Worm (Caenorhabditis elegans) whole organism, early embryonic: ENCODE measurements around the gene inx-8.

Experiments used
- B0310.2 ChIP-seq: sonication (generic microtip); optimal IDR thresholded peaks from 2 replicates; lab custom pipeline; 2016; ENCODE audit warnings: mild to moderate bottlenecking, missing genetic modification characterization, missing compliant biosample characterization
- F13C5.2 ChIP-seq: sonication (generic microtip); optimal IDR thresholded peaks from 2 replicates; lab custom pipeline; 2017; ENCODE audit warnings: mild to moderate bottlenecking, missing genetic modification characterization, inconsistent platforms, missing compliant biosample characterization
- aly-1 ChIP-seq: sonication (generic microtip); optimal IDR thresholded peaks from 2 replicates; lab custom pipeline; 2016; ENCODE audit warnings: missing genetic modification characterization, missing compliant biosample characterization
- ama-1 ChIP-seq: fragments of 150-350 bp; optimal IDR thresholded peaks from 2 replicates; lab custom pipeline; 2014
- ceh-13 ChIP-seq: fragments of 200-800 bp; sonication (Bioruptor generic); optimal IDR thresholded peaks from 2 replicates; lab custom pipeline; 2018; ENCODE audit warnings: mild to moderate bottlenecking, missing genetic modification characterization, missing compliant biosample characterization
- ceh-36 ChIP-seq: sonication (generic microtip); optimal IDR thresholded peaks from 2 replicates; lab custom pipeline; 2016; ENCODE audit warnings: missing genetic modification characterization, inconsistent platforms, missing compliant biosample characterization
- ets-7 ChIP-seq: sonication (generic microtip); optimal IDR thresholded peaks from 2 replicates; lab custom pipeline; 2016; ENCODE audit warnings: missing genotype, missing genetic modification characterization, missing compliant biosample characterization
- flt-1 ChIP-seq: fragments of 200-800 bp; sonication (Bioruptor generic); IDR thresholded peaks from 2 replicates; pipeline ENCODE4 v1.3.6; 2022; ENCODE audit warnings: missing genetic modification characterization, missing compliant biosample characterization
- hmbx-1 ChIP-seq: sonication (generic microtip); optimal IDR thresholded peaks from 2 replicates; lab custom pipeline; 2016; ENCODE audit warnings: mild to moderate bottlenecking, missing genetic modification characterization, missing compliant biosample characterization
- hmg-4 ChIP-seq: fragments of 200-800 bp; sonication (Bioruptor generic); optimal IDR thresholded peaks from 2 replicates; lab custom pipeline; 2018; ENCODE audit warnings: mild to moderate bottlenecking, missing genetic modification characterization, missing compliant biosample characterization
- hnd-1 ChIP-seq: sonication (generic microtip); optimal IDR thresholded peaks from 2 replicates; lab custom pipeline; 2016; ENCODE audit warnings: missing genetic modification characterization, missing compliant biosample characterization
- pes-1 ChIP-seq: fragments of 200-800 bp; sonication (Bioruptor generic); IDR thresholded peaks from 2 replicates; pipeline ENCODE4 v1.3.6; 2022; ENCODE audit warnings: missing genetic modification reagents, missing genetic modification characterization, missing compliant biosample characterization
- scrt-1 ChIP-seq: fragments of 200-800 bp; sonication (Bioruptor generic); IDR thresholded peaks from 2 replicates; pipeline ENCODE4 v1.3.6; 2022; ENCODE audit warnings: missing genetic modification characterization, missing compliant biosample characterization
- sea-1 ChIP-seq: fragments of 200-800 bp; sonication (Bioruptor generic); conservative IDR thresholded peaks from 2 replicates; pipeline ENCODE4 v1.3.6; 2022; ENCODE audit warnings: missing genetic modification characterization, missing compliant biosample characterization
- tbx-11 ChIP-seq: fragments of 200-800 bp; sonication (Bioruptor generic); IDR thresholded peaks from 2 replicates; pipeline ENCODE4 v1.3.6; 2022; ENCODE audit warnings: missing genetic modification characterization, missing compliant biosample characterization
- tbx-37 ChIP-seq: fragments of 200-800 bp; sonication (Bioruptor generic); conservative IDR thresholded peaks from 2 replicates; pipeline ENCODE4 v1.3.6; 2022; ENCODE audit warnings: missing genetic modification reagents, missing genetic modification characterization, missing compliant biosample characterization
- tra-4 ChIP-seq: sonication (generic microtip); optimal IDR thresholded peaks from 2 replicates; lab custom pipeline; 2017; ENCODE audit warnings: missing genetic modification characterization, missing compliant biosample characterization

The inx-8 gene

DNA sequence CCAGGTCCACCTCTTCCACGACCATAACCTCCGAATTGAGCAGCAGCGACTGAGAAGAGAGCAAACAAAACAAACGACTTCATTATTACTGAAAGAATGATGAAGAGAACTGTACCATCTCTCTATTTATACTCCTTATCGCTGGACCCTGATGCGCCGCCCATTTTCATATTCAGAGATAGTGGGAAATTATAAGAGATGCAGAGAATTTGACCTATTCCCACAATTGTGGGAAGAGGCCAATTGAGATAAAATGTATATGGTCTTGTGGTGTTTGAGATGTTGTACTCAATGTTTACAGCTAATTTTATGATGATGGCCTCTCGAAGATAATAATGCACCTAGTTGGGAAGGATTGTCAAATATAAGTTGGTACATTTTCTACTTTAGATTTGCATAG is 32.7 kb upstream of the inx-8 start, which contains the start of gene ttr-50:
Gene ttr-50 (minus strand): TSS at position 101 of the 400 bp plus-strand sequence.
- no peak for TF ChIP-seq ama-1 (lab: Kevin White, UChicago)
- no peak for TF ChIP-seq ceh-13 (GFP tag; lab: Kevin White, UChicago)
- TF ChIP-seq scrt-1, result no peak
- TF ChIP-seq B0310.2 (tag; lab: Kevin White, UChicago), result no peak
- TF ChIP-seq sea-1 (GFP tag; lab: Robert Waterston, UW), result no peak
- TF ChIP-seq hmbx-1, result no peak
- no peak for TF ChIP-seq flt-1 (GFP tag; lab: Robert Waterston, UW)
- no peak for TF ChIP-seq tbx-37 (GFP tag; lab: Robert Waterston, UW)
- no peak for TF ChIP-seq pes-1 (GFP tag; lab: Robert Waterston, UW)
- no peak for TF ChIP-seq ets-7 (tag; lab: Kevin White, UChicago)
- no peak for TF ChIP-seq ceh-36 (tag; lab: Kevin White, UChicago)
- TF ChIP-seq tbx-11 (GFP tag; lab: Robert Waterston, UW), result no peak
- no peak for TF ChIP-seq aly-1 (tag; lab: Kevin White, UChicago)
- TF ChIP-seq hmg-4 (GFP tag; lab: Kevin White, UChicago), result no peak
- no peak for TF ChIP-seq hnd-1 (tag; lab: Kevin White, UChicago)
- TF ChIP-seq tra-4, result no peak
- no peak for TF ChIP-seq F13C5.2 (tag; lab: Kevin White, UChicago)

DNA sequence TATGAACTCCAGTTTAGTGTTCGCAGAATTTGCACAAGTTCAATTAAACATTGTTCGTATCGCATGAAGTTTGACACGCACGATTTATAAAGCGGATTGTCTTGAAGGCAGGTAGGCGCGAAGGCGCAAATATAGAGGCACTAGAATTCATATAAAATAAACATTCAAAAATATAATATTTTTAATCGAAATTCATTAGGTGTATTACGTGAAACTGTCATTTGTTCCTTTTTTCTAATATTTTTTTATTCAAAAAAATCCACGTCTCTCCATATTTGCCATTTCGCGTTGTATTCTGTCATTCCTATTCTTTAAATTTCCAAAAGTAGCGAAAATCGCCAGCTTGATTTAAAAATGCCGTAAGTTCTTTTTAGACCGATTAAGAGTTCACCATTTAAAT is 31.8 kb upstream of the inx-8 start, which contains the start of gene ZK809.1:
Gene ZK809.1 (plus strand): TSS at position 301 of the 400 bp plus-strand sequence.
- TF ChIP-seq hnd-1 (tag; lab: Kevin White, UChicago), result no peak
- no peak for TF ChIP-seq F13C5.2 (tag; lab: Kevin White, UChicago)
- no peak for TF ChIP-seq aly-1 (tag; lab: Kevin White, UChicago)
- no peak for TF ChIP-seq tbx-37 (GFP tag; lab: Robert Waterston, UW)
- TF ChIP-seq ceh-13 (GFP tag; lab: Kevin White, UChicago), result no peak
- TF ChIP-seq tbx-11 (GFP tag; lab: Robert Waterston, UW), result no peak
- no peak for TF ChIP-seq ets-7 (tag; lab: Kevin White, UChicago)
- TF ChIP-seq ceh-36 (tag; lab: Kevin White, UChicago), result no peak
- TF ChIP-seq B0310.2 (tag; lab: Kevin White, UChicago), result no peak
- no peak for TF ChIP-seq pes-1 (GFP tag; lab: Robert Waterston, UW)
- TF ChIP-seq sea-1 (GFP tag; lab: Robert Waterston, UW), result no peak
- no peak for TF ChIP-seq tra-4
- TF ChIP-seq scrt-1, result no peak

DNA sequence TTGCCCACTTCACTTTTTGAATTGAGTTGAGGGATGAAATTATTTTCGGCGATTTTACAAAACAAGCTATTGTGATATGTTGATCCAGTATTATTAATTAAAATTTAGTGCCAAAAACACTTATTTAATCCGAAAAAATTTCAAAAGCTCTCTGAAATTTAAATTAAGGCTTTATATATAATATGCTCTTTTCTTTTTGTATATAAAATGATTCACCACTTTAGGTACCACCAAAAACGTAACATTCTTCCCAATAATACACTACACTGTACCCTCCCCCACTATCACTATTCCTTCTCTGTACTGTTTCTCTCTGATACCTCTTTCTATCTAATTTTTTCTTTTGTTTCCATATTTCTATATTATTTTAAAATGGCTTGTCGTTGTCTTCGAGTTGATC is 29.8 kb upstream of the inx-8 start, which contains the start of gene prx-2:
Gene prx-2 (plus strand): TSS at position 301 of the 400 bp plus-strand sequence.
- no peak for TF ChIP-seq ama-1 (lab: Kevin White, UChicago)
- TF ChIP-seq B0310.2 (tag; lab: Kevin White, UChicago), result no peak
- no peak for TF ChIP-seq hmbx-1
- no peak for TF ChIP-seq tbx-11 (GFP tag; lab: Robert Waterston, UW)
- no peak for TF ChIP-seq sea-1 (GFP tag; lab: Robert Waterston, UW)
- TF ChIP-seq ets-7 (tag; lab: Kevin White, UChicago), result no peak
- TF ChIP-seq ceh-36 (tag; lab: Kevin White, UChicago), result no peak
- no peak for TF ChIP-seq pes-1 (GFP tag; lab: Robert Waterston, UW)

DNA sequence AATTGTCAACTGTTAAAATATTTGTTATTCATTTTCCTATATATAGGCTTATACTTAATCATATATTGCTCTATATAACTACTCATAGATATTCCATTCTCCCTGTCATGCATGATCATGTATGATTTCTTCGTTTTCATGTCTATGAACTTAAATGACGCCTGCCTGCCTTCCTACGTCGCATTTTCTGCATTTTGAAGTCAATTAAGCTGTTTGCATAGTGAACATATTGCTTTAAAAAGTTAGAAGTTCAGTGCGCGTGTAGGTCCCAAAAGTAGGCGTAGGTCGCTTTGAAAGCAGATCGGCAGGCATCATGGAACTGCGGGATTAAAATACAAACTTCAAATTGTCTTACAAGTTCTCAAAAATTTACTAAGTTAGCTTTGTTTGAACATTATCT is 28.9 kb upstream of the inx-8 start:
- TF ChIP-seq pes-1 (GFP tag; lab: Robert Waterston, UW), result no peak
- no peak for TF ChIP-seq flt-1 (GFP tag; lab: Robert Waterston, UW)
- no peak for TF ChIP-seq ama-1 (lab: Kevin White, UChicago)
- no peak for TF ChIP-seq sea-1 (GFP tag; lab: Robert Waterston, UW)
- no peak for TF ChIP-seq tbx-37 (GFP tag; lab: Robert Waterston, UW)
- TF ChIP-seq tbx-11 (GFP tag; lab: Robert Waterston, UW), result no peak
- TF ChIP-seq ceh-13 (GFP tag; lab: Kevin White, UChicago), result no peak
- no peak for TF ChIP-seq hmg-4 (GFP tag; lab: Kevin White, UChicago)
- no peak for TF ChIP-seq F13C5.2 (tag; lab: Kevin White, UChicago)
- no peak for TF ChIP-seq ets-7 (tag; lab: Kevin White, UChicago)
- no peak for TF ChIP-seq tra-4
- no peak for TF ChIP-seq scrt-1
- TF ChIP-seq B0310.2 (tag; lab: Kevin White, UChicago), result no peak

DNA sequence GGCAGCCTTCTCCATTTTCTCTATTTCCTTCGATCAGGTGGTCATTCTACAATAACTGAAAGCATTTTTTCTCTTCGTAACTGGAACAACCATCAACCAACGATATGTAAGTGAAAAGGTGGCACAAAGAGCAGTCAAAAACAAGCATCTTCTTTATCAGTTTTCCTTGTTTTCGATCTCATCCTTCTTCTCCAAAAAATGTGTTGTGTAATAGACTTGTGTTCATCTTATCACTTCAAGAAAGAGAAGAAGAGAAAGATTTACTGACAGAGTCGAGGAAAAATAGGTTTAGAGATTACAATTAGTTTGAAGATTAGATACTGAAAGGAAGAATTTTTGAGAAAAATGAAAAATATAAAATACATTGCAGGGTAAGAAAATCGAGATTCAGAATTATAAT is 28.3 kb upstream of the inx-8 start:
- TF ChIP-seq hnd-1 (tag; lab: Kevin White, UChicago) (no peak), hmg-4 (GFP tag; lab: Kevin White, UChicago) (no peak), ceh-36 (tag; lab: Kevin White, UChicago) (no peak), sea-1 (GFP tag; lab: Robert Waterston, UW) (no peak), scrt-1 (no peak), ceh-13 (GFP tag; lab: Kevin White, UChicago) (no peak), aly-1 (tag; lab: Kevin White, UChicago) (no peak), hmbx-1 (no peak), B0310.2 (tag; lab: Kevin White, UChicago) (no peak)

DNA sequence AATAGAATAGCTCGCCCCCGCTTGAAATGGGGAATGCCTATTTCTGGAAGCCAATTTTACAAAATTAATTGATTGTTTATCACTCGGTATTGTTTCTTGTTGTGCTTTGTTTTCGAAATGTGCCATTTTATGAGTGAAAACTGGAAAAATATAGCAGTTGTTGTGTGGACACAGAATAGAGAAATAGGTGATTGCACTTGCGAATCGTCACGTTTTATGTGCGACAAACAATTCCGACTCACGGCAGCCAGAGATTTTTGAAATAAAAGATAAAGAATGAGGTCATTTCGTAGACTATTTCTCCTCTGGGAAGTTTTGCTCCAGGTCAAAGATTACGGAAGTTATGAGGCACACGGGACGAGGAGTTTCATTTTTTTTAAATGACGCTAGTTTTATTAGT is 26.7 kb upstream of the inx-8 start:
- TF ChIP-seq tra-4 (no peak), aly-1 (tag; lab: Kevin White, UChicago) (no peak), hnd-1 (tag; lab: Kevin White, UChicago) (no peak), tbx-11 (GFP tag; lab: Robert Waterston, UW) (no peak), B0310.2 (tag; lab: Kevin White, UChicago) (no peak), ama-1 (lab: Kevin White, UChicago) (no peak), ceh-13 (GFP tag; lab: Kevin White, UChicago) (no peak), flt-1 (GFP tag; lab: Robert Waterston, UW) (no peak), tbx-37 (GFP tag; lab: Robert Waterston, UW) (no peak), hmbx-1 (no peak), hmg-4 (GFP tag; lab: Kevin White, UChicago) (no peak), pes-1 (GFP tag; lab: Robert Waterston, UW) (no peak), sea-1 (GFP tag; lab: Robert Waterston, UW) (no peak), F13C5.2 (tag; lab: Kevin White, UChicago) (no peak), ceh-36 (tag; lab: Kevin White, UChicago) (no peak), scrt-1 (no peak)

DNA sequence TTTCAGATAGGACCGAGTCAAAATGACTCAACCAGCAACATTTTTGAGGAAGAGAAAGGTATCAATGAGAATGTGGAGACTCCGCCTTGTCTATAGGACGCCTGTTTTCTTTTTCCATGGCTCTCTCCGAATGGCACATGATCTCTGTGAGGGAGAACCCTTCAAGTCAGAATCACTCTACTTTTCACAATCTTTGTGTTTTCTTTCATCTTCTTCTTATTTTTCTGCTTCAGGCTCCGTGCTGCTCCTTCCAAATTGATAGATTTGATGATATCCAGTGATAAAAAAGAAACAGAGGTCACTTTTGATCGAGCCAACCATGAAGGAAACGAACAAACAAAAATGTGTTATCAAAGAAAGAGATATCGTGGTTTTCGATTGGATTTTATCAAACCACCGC is 24.6 kb upstream of the inx-8 start, which contains the start of gene ZK809.8:
Gene ZK809.8 (minus strand): TSS at position 34 of the 400 bp plus-strand sequence.
- TF ChIP-seq hmbx-1 (no peak), tra-4 (no peak), F13C5.2 (tag; lab: Kevin White, UChicago) (no peak), ets-7 (tag; lab: Kevin White, UChicago) (no peak), B0310.2 (tag; lab: Kevin White, UChicago) (no peak), ceh-13 (GFP tag; lab: Kevin White, UChicago) (no peak), tbx-37 (GFP tag; lab: Robert Waterston, UW) (no peak), ama-1 (lab: Kevin White, UChicago) (no peak), hmg-4 (GFP tag; lab: Kevin White, UChicago) (no peak), sea-1 (GFP tag; lab: Robert Waterston, UW) (no peak), pes-1 (GFP tag; lab: Robert Waterston, UW) (no peak), aly-1 (tag; lab: Kevin White, UChicago) (no peak), scrt-1 (no peak), ceh-36 (tag; lab: Kevin White, UChicago) (no peak), tbx-11 (GFP tag; lab: Robert Waterston, UW) (no peak)
